4 worm cellular contexts compared by ENCODE assay signal in the genomic region with DNA sequence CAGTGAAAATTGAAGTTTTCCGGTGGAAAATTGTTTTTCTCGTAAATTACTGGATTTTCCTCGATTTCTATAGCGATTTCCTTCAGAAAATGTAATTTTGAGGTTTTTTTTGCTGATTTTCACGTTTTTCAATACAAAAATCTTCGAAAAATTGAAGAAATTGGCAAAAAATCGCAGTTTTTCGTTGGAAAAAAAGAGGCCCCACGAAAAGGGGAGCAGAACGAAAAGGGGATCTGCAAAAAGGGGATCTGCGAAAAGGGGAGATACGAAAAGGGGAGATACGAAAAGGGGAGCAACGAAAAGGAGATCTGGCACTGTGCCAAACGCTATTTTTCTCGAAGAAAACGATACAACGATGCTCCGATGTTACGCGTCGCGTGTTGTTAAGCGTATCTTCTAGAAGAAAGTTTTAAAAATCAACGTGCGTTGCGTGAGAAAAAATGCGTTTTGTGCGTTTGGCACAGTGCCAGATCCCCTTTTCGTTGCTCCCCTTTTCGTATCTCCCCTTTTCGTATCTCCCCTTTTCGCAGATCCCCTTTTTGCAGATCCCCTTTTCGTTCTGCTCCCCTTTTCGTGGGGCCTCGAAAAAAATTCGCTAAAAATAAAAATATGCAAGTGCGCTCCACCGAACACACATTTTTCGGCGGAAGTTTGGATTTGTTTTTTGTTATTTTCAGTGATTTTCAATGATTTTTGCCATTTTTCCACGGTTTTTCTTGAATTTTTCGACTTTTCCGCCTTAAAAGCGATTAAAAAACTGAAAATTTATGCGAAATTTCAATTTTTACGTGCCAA.
TF ChIP-seq lines count a peak whose summit lies in the region.
"Not testable (repeated sequence)": the region's sequence is repeated elsewhere in the genome, so short reads cannot be mapped to it uniquely, and the experiment has no call there.

No protein-coding gene starts in this region.

TF ChIP-seq in whole organism, L2 larva, 48 proteins besides CTCF, POLR2A, EP300 and RAD21:
- peak; percentile 60 for TF ChIP-seq F13H6.1 (tag; optimal IDR thresholded peaks at IDR 0.05; lab: Kevin White, UChicago)
- peak; percentile 71 for TF ChIP-seq gmeb-1 (tag; optimal IDR thresholded peaks at IDR 0.05; lab: Kevin White, UChicago)
- peak; percentile 74 for TF ChIP-seq sma-3 (GFP tag; optimal IDR thresholded peaks at IDR 0.05; lab: Kevin White, UChicago)
- TF ChIP-seq unc-55 (GFP tag; optimal IDR thresholded peaks at IDR 0.05; lab: Kevin White, UChicago), result peak; percentile 53
- peak; percentile 20 for TF ChIP-seq sma-9 (GFP tag; optimal IDR thresholded peaks at IDR 0.05; lab: Kevin White, UChicago)
- not testable (repeated sequence) for TF ChIP-seq sma-9 (tag; optimal IDR thresholded peaks at IDR 0.05; lab: Kevin White, UChicago)
- peak; percentile 0 for TF ChIP-seq nhr-129 (tag; optimal IDR thresholded peaks at IDR 0.05; lab: Kevin White, UChicago)
- TF ChIP-seq lsy-2 (tag; optimal IDR thresholded peaks at IDR 0.05; lab: Kevin White, UChicago), result peak in 1 of 2 experiments; percentile 21
- TF ChIP-seq C34F6.9 (tag; optimal IDR thresholded peaks at IDR 0.05; lab: Kevin White, UChicago), result peak; percentile 20
- TF ChIP-seq nhr-21 (tag; optimal IDR thresholded peaks at IDR 0.05; lab: Kevin White, UChicago), result peak; percentile 23
- TF ChIP-seq lin-13 (GFP tag; optimal IDR thresholded peaks at IDR 0.05; lab: Kevin White, UChicago), result peak; percentile 38
TF ChIP-seq in whole organism, L2 larva: peak in this region for 10; not testable (repeated sequence) for 38.

TF ChIP-seq in whole organism, L4 larva, 104 proteins besides CTCF, POLR2A, EP300 and RAD21 (continues in another document):
- TF ChIP-seq lin-38 (GFP tag; IDR thresholded peaks at IDR 0.05; lab: Robert Waterston, UW) (peak; percentile 98), hmg-1.1 (GFP tag; IDR thresholded peaks at IDR 0.05; lab: Robert Waterston, UW) (peak; percentile 49), nhr-42 (GFP tag; IDR thresholded peaks at IDR 0.05; lab: Robert Waterston, UW) (peak; percentile 61; the same call in 1 of the 2 replicates), D1046.2 (GFP tag; IDR thresholded peaks at IDR 0.05; lab: Robert Waterston, UW) (0 out of 2 replicates have a peak, but pooled peaks have one; percentile 59), dpl-1 (GFP tag; optimal IDR thresholded peaks at IDR 0.05; lab: Kevin White, UChicago) (peak; percentile 38), ceh-44 (GFP tag; IDR thresholded peaks at IDR 0.05; lab: Robert Waterston, UW) (peak; percentile 87), snpc-1.2 (GFP tag; IDR thresholded peaks at IDR 0.05; lab: Robert Waterston, UW) (0 out of 2 replicates have a peak, but pooled peaks have one; percentile 11), tra-1 (GFP tag; IDR thresholded peaks at IDR 0.05; lab: Robert Waterston, UW) (peak; percentile 24; the same call in 1 of the 2 replicates), madf-9 (GFP tag; conservative IDR thresholded peaks at IDR 0.05; lab: Robert Waterston, UW) (peak; percentile 66), mep-1 (tag; optimal IDR thresholded peaks at IDR 0.05; lab: Kevin White, UChicago) (peak; percentile 55), madf-5 (GFP tag; IDR thresholded peaks at IDR 0.05; lab: Robert Waterston, UW) (0 out of 4 replicates have a peak, but pooled peaks of 1 of the 2 experiments have one; percentile 59), ZK337.2 (GFP tag; IDR thresholded peaks at IDR 0.05; lab: Robert Waterston, UW) (peak; percentile 66; the same call in 1 of the 2 replicates), ctbp-1 (GFP tag; IDR thresholded peaks at IDR 0.05; lab: Robert Waterston, UW) (peak; percentile 67; the same call in 1 of the 2 replicates), unc-130 (GFP tag; optimal IDR thresholded peaks at IDR 0.05; lab: Kevin White, UChicago) (peak; percentile 42), sdz-12 (GFP tag; optimal IDR thresholded peaks at IDR 0.05; lab: Kevin White, UChicago) (peak; percentile 18), mdt-29 (GFP tag; IDR thresholded peaks at IDR 0.05; lab: Robert Waterston, UW) (0 out of 2 replicates have a peak, but pooled peaks have one; percentile 13), pha-4 (GFP tag; IDR thresholded peaks at IDR 0.05; lab: Robert Waterston, UW) (peak; percentile 60; the same call in 1 of the 2 replicates), dmd-6 (GFP tag; IDR thresholded peaks at IDR 0.05; lab: Robert Waterston, UW) (peak; percentile 46), dmd-9 (GFP tag; IDR thresholded peaks at IDR 0.05; lab: Robert Waterston, UW) (peak; percentile 80)
- TF ChIP-seq pha-4 (tag; optimal IDR thresholded peaks at IDR 0.05; lab: Kevin White, UChicago), result not testable (repeated sequence)

TF ChIP-seq in whole organism, late embryonic, 69 proteins besides CTCF, POLR2A, EP300 and RAD21 (continues in another document):
- TF ChIP-seq C08G9.2 (tag; optimal IDR thresholded peaks at IDR 0.05; lab: Kevin White, UChicago) (peak; percentile 88), ref-2 (tag; optimal IDR thresholded peaks at IDR 0.05; lab: Kevin White, UChicago) (peak; percentile 93), unc-3 (GFP tag; conservative IDR thresholded peaks at IDR 0.05; lab: Robert Waterston, UW) (0 out of 2 replicates have a peak, but pooled peaks have one; percentile 26), ets-4 (tag; optimal IDR thresholded peaks at IDR 0.05; lab: Kevin White, UChicago) (peak; percentile 80), ceh-2 (tag; optimal IDR thresholded peaks at IDR 0.05; lab: Kevin White, UChicago) (peak; percentile 80), mec-3 (tag; optimal IDR thresholded peaks at IDR 0.05; lab: Kevin White, UChicago; ENCODE audit: borderline replicate concordance) (peak; percentile 72), ceh-18 (tag; optimal IDR thresholded peaks at IDR 0.05; lab: Kevin White, UChicago) (peak; percentile 33), dmd-4 (tag; optimal IDR thresholded peaks at IDR 0.05; lab: Kevin White, UChicago; ENCODE audit: borderline replicate concordance) (peak; percentile 68), pqm-1 (tag; optimal IDR thresholded peaks at IDR 0.05; lab: Kevin White, UChicago) (peak; percentile 64), fax-1 (tag; optimal IDR thresholded peaks at IDR 0.05; lab: Kevin White, UChicago) (peak; percentile 83), hlh-8 (tag; optimal IDR thresholded peaks at IDR 0.05; lab: Kevin White, UChicago) (peak; percentile 78), ceh-19 (GFP tag; optimal IDR thresholded peaks at IDR 0.05; lab: Kevin White, UChicago) (peak; percentile 58), ceh-34 (tag; optimal IDR thresholded peaks at IDR 0.05; lab: Kevin White, UChicago) (peak; percentile 84), tbx-2 (tag; optimal IDR thresholded peaks at IDR 0.05; lab: Kevin White, UChicago) (peak; percentile 90), unc-42 (tag; optimal IDR thresholded peaks at IDR 0.05; lab: Kevin White, UChicago) (peak; percentile 23), elt-2 (tag; optimal IDR thresholded peaks at IDR 0.05; lab: Kevin White, UChicago) (peak; percentile 48), lim-6 (tag; optimal IDR thresholded peaks at IDR 0.05; lab: Kevin White, UChicago) (peak; percentile 87), ahr-1 (tag; optimal IDR thresholded peaks at IDR 0.05; lab: Kevin White, UChicago) (peak; percentile 44), rnt-1 (tag; optimal IDR thresholded peaks at IDR 0.05; lab: Kevin White, UChicago) (peak; percentile 80), ceh-31 (tag; optimal IDR thresholded peaks at IDR 0.05; lab: Kevin White, UChicago) (peak; percentile 97), tbx-7 (tag; optimal IDR thresholded peaks at IDR 0.05; lab: Kevin White, UChicago) (peak; percentile 75), ceh-14 (tag; optimal IDR thresholded peaks at IDR 0.05; lab: Kevin White, UChicago) (peak; percentile 84)
- not testable (repeated sequence) for TF ChIP-seq unc-3 (tag; optimal IDR thresholded peaks at IDR 0.05; lab: Kevin White, UChicago)

TF ChIP-seq in whole organism, mixed stage, embryonic, 35 proteins besides CTCF, POLR2A, EP300 and RAD21:
- TF ChIP-seq sptf-1 (tag; optimal IDR thresholded peaks at IDR 0.05; lab: Kevin White, UChicago) (peak; percentile 47), cnd-1 (tag; optimal IDR thresholded peaks at IDR 0.05; lab: Kevin White, UChicago) (peak; percentile 5)
